Fruit fly (Drosophila melanogaster) whole organism, embryonic: ENCODE results near the gene CG16824.
A peak's percentile ranks its signal among the peaks of the same experiment; 100 is the strongest.

Source experiments
- Ada2b ChIP-seq: fragments of 200-800 bp; sonication (Bioruptor generic); IDR thresholded peaks from 2 replicates; pipeline ENCODE4 v1.3.6; 2022; ENCODE audit warnings: missing biosample characterization, missing genetic modification characterization
- Atf3 ChIP-seq: fragments of 200-800 bp; sonication (Bioruptor generic); optimal IDR thresholded peaks from 3 replicates; lab custom pipeline; 2016; ENCODE audit warnings: missing biosample characterization, missing genetic modification characterization
- Bgb ChIP-seq: fragments of 200-800 bp; sonication (Bioruptor generic); IDR thresholded peaks from 2 replicates; pipeline ENCODE4 v1.3.6; 2022; ENCODE audit warnings: missing biosample characterization, missing genetic modification characterization; ENCODE audit not compliant: partially characterized antibody
- CG10267 ChIP-seq: fragments of 200-800 bp; sonication (Bioruptor generic); optimal IDR thresholded peaks from 2 replicates; lab custom pipeline; 2018; ENCODE audit warnings: missing biosample characterization, mild to moderate bottlenecking, missing genetic modification characterization, moderate library complexity
- CG10321 ChIP-seq: fragments of 200-800 bp; sonication (Bioruptor generic); IDR thresholded peaks from 2 replicates; pipeline ENCODE4 v1.3.6; 2022; ENCODE audit warnings: missing biosample characterization, missing genetic modification characterization
- CG12104 ChIP-seq: fragments of 200-800 bp; sonication (Bioruptor generic); optimal IDR thresholded peaks from 3 replicates; lab custom pipeline; 2016; ENCODE audit warnings: missing biosample characterization, missing genetic modification characterization
- CG12219 ChIP-seq: fragments of 200-800 bp; sonication (Bioruptor generic); optimal IDR thresholded peaks from 3 replicates; lab custom pipeline; 2018; ENCODE audit warnings: missing biosample characterization, mild to moderate bottlenecking, missing genetic modification characterization
- CG13624 ChIP-seq: fragments of 200-800 bp; sonication (Bioruptor generic); optimal IDR thresholded peaks from 2 replicates; lab custom pipeline; 2016; ENCODE audit warnings: missing biosample characterization, missing genetic modification characterization
- CG15479 ChIP-seq: fragments of 200-800 bp; sonication (Bioruptor generic); optimal IDR thresholded peaks from 3 replicates; lab custom pipeline; 2019; ENCODE audit warnings: missing biosample characterization, mild to moderate bottlenecking, missing genetic modification characterization, moderate library complexity
- CG16813 ChIP-seq: fragments of 200-800 bp; sonication (Bioruptor generic); IDR thresholded peaks from 3 replicates; pipeline ENCODE4 v1.3.6; 2022; ENCODE audit warnings: missing biosample characterization, missing genetic modification characterization; ENCODE audit not compliant: partially characterized antibody
- CG17186 ChIP-seq: fragments of 200-800 bp; sonication (Bioruptor generic); optimal IDR thresholded peaks from 3 replicates; lab custom pipeline; 2017; ENCODE audit warnings: missing biosample characterization, missing genetic modification reagents, missing genetic modification characterization
- CG17328 ChIP-seq: fragments of 200-800 bp; sonication (Bioruptor generic); IDR thresholded peaks from 2 replicates; pipeline ENCODE4 v1.3.6; 2022; ENCODE audit warnings: missing biosample characterization, missing genetic modification characterization
- CG2120 ChIP-seq: fragments of 200-800 bp; sonication (Bioruptor generic); optimal IDR thresholded peaks from 3 replicates; lab custom pipeline; 2016; ENCODE audit warnings: missing biosample characterization, missing genetic modification characterization
- CG30431 ChIP-seq: fragments of 200-800 bp; sonication (Bioruptor generic); optimal IDR thresholded peaks from 2 replicates; lab custom pipeline; 2017; ENCODE audit warnings: missing biosample characterization, missing genetic modification characterization
- CG31365 ChIP-seq: fragments of 200-800 bp; sonication (Bioruptor generic); optimal IDR thresholded peaks from 2 replicates; lab custom pipeline; 2018; ENCODE audit warnings: missing biosample characterization, mild to moderate bottlenecking, missing genetic modification characterization
- CG33213 ChIP-seq: fragments of 200-800 bp; sonication (Bioruptor generic); optimal IDR thresholded peaks from 3 replicates; lab custom pipeline; 2016; ENCODE audit warnings: missing biosample characterization, missing genetic modification characterization
- CG3847 ChIP-seq: fragments of 200-800 bp; sonication (Bioruptor generic); IDR thresholded peaks from 2 replicates; pipeline ENCODE4 v1.3.6; 2022; ENCODE audit warnings: missing biosample characterization, missing genetic modification characterization
- CG4617 ChIP-seq: fragments of 200-800 bp; sonication (Bioruptor generic); optimal IDR thresholded peaks from 3 replicates; lab custom pipeline; 2016; ENCODE audit warnings: missing biosample characterization, missing genetic modification characterization, borderline replicate concordance
- CG5180 ChIP-seq: fragments of 200-800 bp; sonication (Bioruptor generic); optimal IDR thresholded peaks from 3 replicates; lab custom pipeline; 2017; ENCODE audit warnings: missing biosample characterization, missing genetic modification characterization, mild to moderate bottlenecking, moderate library complexity, missing genetic modification reagents
- CG8944 ChIP-seq: fragments of 200-800 bp; sonication (Bioruptor generic); optimal IDR thresholded peaks from 3 replicates; lab custom pipeline; 2016; ENCODE audit warnings: missing biosample characterization, missing genetic modification characterization
- CHES-1-like ChIP-seq: fragments of 200-800 bp; sonication (Bioruptor generic); optimal IDR thresholded peaks from 2 replicates; lab custom pipeline; 2016; ENCODE audit warnings: missing biosample characterization, missing genetic modification characterization
- Dp ChIP-seq: fragments of 200-800 bp; sonication (Bioruptor generic); optimal IDR thresholded peaks from 2 replicates; lab custom pipeline; 2018; ENCODE audit warnings: missing biosample characterization, mild to moderate bottlenecking, missing genetic modification characterization, moderate library complexity
- Drgx ChIP-seq: fragments of 200-800 bp; sonication (Bioruptor generic); IDR thresholded peaks from 2 replicates; pipeline ENCODE4 v1.3.6; 2022; ENCODE audit warnings: missing biosample characterization, missing genetic modification characterization
- Gug ChIP-seq: fragments of 200-800 bp; sonication (Bioruptor generic); IDR thresholded peaks from 4 replicates; pipeline ENCODE4 v1.3.6; 2022; ENCODE audit warnings: missing biosample characterization, missing genetic modification characterization
- HmgZ ChIP-seq: fragments of 200-800 bp; sonication (Bioruptor generic); optimal IDR thresholded peaks from 2 replicates; lab custom pipeline; 2018; ENCODE audit warnings: missing biosample characterization, mild to moderate bottlenecking, missing genetic modification characterization
- Hmr ChIP-seq: fragments of 200-800 bp; sonication (Bioruptor generic); optimal IDR thresholded peaks from 3 replicates; lab custom pipeline; 2017; ENCODE audit warnings: mild to moderate bottlenecking, missing biosample characterization, missing genetic modification reagents, missing genetic modification characterization
- Lpt ChIP-seq: fragments of >200 bp; optimal IDR thresholded peaks from 2 replicates; lab custom pipeline; 2018; ENCODE audit warnings: missing biosample characterization, missing genetic modification characterization
- Mes4 ChIP-seq: fragments of 200-800 bp; sonication (Bioruptor generic); optimal IDR thresholded peaks from 2 replicates; lab custom pipeline; 2016; ENCODE audit warnings: missing biosample characterization, missing genetic modification characterization
- Myb ChIP-seq: fragments of 200-800 bp; sonication (Bioruptor generic); optimal IDR thresholded peaks from 2 replicates; lab custom pipeline; 2016; ENCODE audit warnings: missing biosample characterization, missing genetic modification characterization
- NFAT ChIP-seq: fragments of 200-800 bp; sonication (Bioruptor generic); IDR thresholded peaks from 2 replicates; pipeline ENCODE4 v1.3.6; 2022; ENCODE audit warnings: missing biosample characterization, missing genetic modification characterization
- Optix ChIP-seq: fragments of 200-800 bp; sonication (Bioruptor generic); IDR thresholded peaks from 3 replicates; pipeline ENCODE4 v1.3.6; 2022; ENCODE audit warnings: missing biosample characterization, missing genetic modification characterization
- Scr ChIP-seq: fragments of 200-800 bp; sonication (Bioruptor generic); IDR thresholded peaks from 2 replicates; pipeline ENCODE4 v1.3.6; 2022; ENCODE audit warnings: missing biosample characterization, missing genetic modification characterization; ENCODE audit not compliant: partially characterized antibody
- Sry-δ ChIP-seq: fragments of 200-800 bp; sonication (Bioruptor generic); optimal IDR thresholded peaks from 2 replicates; lab custom pipeline; 2016; ENCODE audit warnings: missing biosample characterization, missing genetic modification characterization
- Taf1 ChIP-seq: fragments of 200-800 bp; sonication (Bioruptor generic); IDR thresholded peaks from 2 replicates; pipeline ENCODE4 v1.3.6; 2022; ENCODE audit warnings: missing biosample characterization, missing genetic modification characterization
- YL-1 ChIP-seq: fragments of 200-800 bp; sonication (Bioruptor generic); optimal IDR thresholded peaks from 3 replicates; lab custom pipeline; 2017; ENCODE audit warnings: missing biosample characterization, mild to moderate bottlenecking, missing genetic modification characterization
- amos ChIP-seq: fragments of 200-800 bp; sonication (Bioruptor generic); IDR thresholded peaks from 2 replicates; pipeline ENCODE4 v1.3.6; 2022; ENCODE audit warnings: missing biosample characterization, missing genetic modification characterization; ENCODE audit not compliant: partially characterized antibody
- ash1 ChIP-seq: fragments of 200-800 bp; sonication (Bioruptor generic); optimal IDR thresholded peaks from 2 replicates; lab custom pipeline; 2018; ENCODE audit warnings: missing biosample characterization, mild to moderate bottlenecking, missing genetic modification characterization
- caup ChIP-seq: fragments of 200-800 bp; sonication (Bioruptor generic); optimal IDR thresholded peaks from 3 replicates; lab custom pipeline; 2017; ENCODE audit warnings: missing biosample characterization, mild to moderate bottlenecking, missing genetic modification characterization, moderate library complexity; ENCODE audit not compliant: severe bottlenecking
- chinmo ChIP-seq: fragments of 200-800 bp; sonication (Bioruptor generic); IDR thresholded peaks from 4 replicates; pipeline ENCODE4 v1.3.6; 2022; ENCODE audit warnings: missing biosample characterization, missing genetic modification characterization; ENCODE audit not compliant: partially characterized antibody
- crp ChIP-seq, 2 experiments: fragments of 200-800 bp; sonication (Bioruptor generic); optimal IDR thresholded peaks; 2 replicates in 1 of 2; 3 replicates in 1 of 2; lab custom pipeline; 2017; ENCODE audit warnings: missing biosample characterization in 2 of 2, missing genetic modification characterization in 2 of 2, mild to moderate bottlenecking in 1 of 2, moderate library complexity in 1 of 2
- dpn ChIP-seq, 2 experiments: fragments of 200-800 bp; sonication (Bioruptor generic); optimal IDR thresholded peaks; 3 replicates each; lab custom pipeline; 2016; ENCODE audit warnings: missing biosample characterization in 2 of 2, missing genetic modification characterization in 2 of 2
- kni ChIP-seq: fragments of 200-800 bp; sonication (Bioruptor generic); optimal IDR thresholded peaks from 3 replicates; lab custom pipeline; 2017; ENCODE audit warnings: mild to moderate bottlenecking, missing biosample characterization, missing genetic modification reagents, missing genetic modification characterization
- lilli ChIP-seq: fragments of 200-800 bp; sonication (Bioruptor generic); optimal IDR thresholded peaks from 3 replicates; lab custom pipeline; 2016; ENCODE audit warnings: missing biosample characterization, missing genetic modification characterization
- nerfin-1 ChIP-seq: fragments of 200-800 bp; sonication (Bioruptor generic); optimal IDR thresholded peaks from 3 replicates; lab custom pipeline; 2019; ENCODE audit warnings: missing biosample characterization, mild to moderate bottlenecking, missing genetic modification characterization, moderate library complexity
- pzg ChIP-seq: fragments of 200-800 bp; sonication (Bioruptor generic); optimal IDR thresholded peaks from 3 replicates; lab custom pipeline; 2018; ENCODE audit warnings: missing biosample characterization, mild to moderate bottlenecking, missing genetic modification characterization, moderate library complexity
- rib ChIP-seq: fragments of 200-800 bp; sonication (Bioruptor generic); IDR thresholded peaks from 2 replicates; pipeline ENCODE4 v1.3.6; 2022; ENCODE audit warnings: missing biosample characterization, missing genetic modification characterization
- slou ChIP-seq: fragments of 200-800 bp; sonication (Bioruptor generic); optimal IDR thresholded peaks from 3 replicates; lab custom pipeline; 2016; ENCODE audit warnings: missing biosample characterization, missing genetic modification characterization
- vnd ChIP-seq: fragments of 200-800 bp; sonication (Bioruptor generic); IDR thresholded peaks from 3 replicates; pipeline ENCODE4 v1.3.6; 2022; ENCODE audit warnings: missing biosample characterization, missing genetic modification characterization; ENCODE audit not compliant: partially characterized antibody
- z ChIP-seq: fragments of 200-800 bp; sonication (Bioruptor generic); IDR thresholded peaks from 3 replicates; pipeline ENCODE4 v1.3.6; 2022; ENCODE audit warnings: missing biosample characterization, missing genetic modification characterization

CG16824 gene

dm6 chr2L:13295978-13296702, 3.3 kb downstream of the CG16824 start (continued):
- peak; percentile 96 for TF ChIP-seq CG10321
- TF ChIP-seq chinmo = peak; percentile 54; the same call in 3 of the 4 replicates
- no peak for TF ChIP-seq Lpt (GFP tag; lab: Kevin White, UChicago)
- peak; percentile 79 for TF ChIP-seq HmgZ (tag; lab: Kevin White, UChicago)
- TF ChIP-seq Dp (GFP tag; lab: Kevin White, UChicago) = peak; percentile 98
- TF ChIP-seq CG2120 (GFP tag; lab: Kevin White, UChicago) = peak; percentile 1
- no peak for TF ChIP-seq NFAT
- no peak for TF ChIP-seq vnd (GFP tag; lab: Robert Waterston, UW)
- TF ChIP-seq Hmr = no peak
- peak; percentile 82 for TF ChIP-seq CG13624 (GFP tag; lab: Kevin White, UChicago)
- no peak for TF ChIP-seq lilli (GFP tag; lab: Kevin White, UChicago)
- no peak for TF ChIP-seq slou
- TF ChIP-seq Sry-δ (GFP tag; lab: Kevin White, UChicago) = peak; percentile 39
- TF ChIP-seq CG30431 (GFP tag; lab: Kevin White, UChicago) = no peak
- no peak for TF ChIP-seq dpn (GFP tag; optimal IDR thresholded peaks at IDR 0.05; lab: Kevin White, UChicago)
- peak; percentile 8 for TF ChIP-seq Atf3 (GFP tag; lab: Kevin White, UChicago)
- TF ChIP-seq rib (GFP tag; lab: Robert Waterston, UW) = no peak
- TF ChIP-seq caup (GFP tag; lab: Kevin White, UChicago) = no peak
- TF ChIP-seq YL-1 (GFP tag; lab: Kevin White, UChicago) = peak; percentile 90
- peak; percentile 57 for TF ChIP-seq CHES-1-like (GFP tag; lab: Kevin White, UChicago)
- TF ChIP-seq Optix = no peak
- peak; percentile 89 for TF ChIP-seq CG4617 (GFP tag; lab: Kevin White, UChicago)
- no peak for TF ChIP-seq CG31365 (tag; lab: Kevin White, UChicago)
- TF ChIP-seq CG10267 (tag; lab: Kevin White, UChicago) = peak; percentile 65
- TF ChIP-seq Scr (GFP tag; lab: Robert Waterston, UW) = peak; percentile 40; the same call in 1 of the 2 replicates
- TF ChIP-seq CG17328 = no peak
- TF ChIP-seq Gug (GFP tag; lab: Robert Waterston, UW) = no peak
- TF ChIP-seq CG5180 (GFP tag; lab: Kevin White, UChicago) = no peak
- no peak for TF ChIP-seq ash1 (GFP tag; lab: Kevin White, UChicago)
- no peak for TF ChIP-seq CG12219
- TF ChIP-seq Mes4 (GFP tag; lab: Kevin White, UChicago) = peak; percentile 46
- no peak for TF ChIP-seq kni
- peak; percentile 62; the same call in 2 of the 3 replicates for TF ChIP-seq z (GFP tag; lab: Robert Waterston, UW)
- no peak for TF ChIP-seq CG12104 (GFP tag; lab: Kevin White, UChicago)
- peak; percentile 44 for TF ChIP-seq CG17186
- peak; percentile 39 for TF ChIP-seq Myb (GFP tag; lab: Kevin White, UChicago)
- TF ChIP-seq CG15479 (GFP tag; lab: Kevin White, UChicago) = peak; percentile 39
- no peak for TF ChIP-seq Drgx (GFP tag; lab: Robert Waterston, UW)
- TF ChIP-seq CG8944 (GFP tag; lab: Kevin White, UChicago) = no peak
- no peak for TF ChIP-seq Ada2b (GFP tag; lab: Robert Waterston, UW)
- TF ChIP-seq CG3847 = peak; percentile 67
- peak; percentile 60; the same call in 1 of the 2 replicates for TF ChIP-seq amos (GFP tag; lab: Robert Waterston, UW)
- TF ChIP-seq nerfin-1 = peak; percentile 98
- TF ChIP-seq crp (GFP tag; optimal IDR thresholded peaks at IDR 0.05; lab: Kevin White, UChicago) = peak in 1 of 2 experiments; percentile 42
- no peak for TF ChIP-seq Taf1
- peak; percentile 1 for TF ChIP-seq CG33213 (GFP tag; lab: Kevin White, UChicago)
- TF ChIP-seq pzg = peak; percentile 85
- peak; percentile 60 for TF ChIP-seq Bgb
- TF ChIP-seq CG16813 (GFP tag; lab: Robert Waterston, UW) = 0 out of 3 replicates have a peak, but pooled peaks have one; percentile 38
